Worm (Caenorhabditis elegans) whole organism, L3 larva: ENCODE data around the gene F55H2.7.
A peak's percentile ranks its signal among the peaks of the same experiment; 100 is the strongest.

Source experiments
- aly-2 ChIP-seq: fragments of 150-350 bp; optimal IDR thresholded peaks from 2 replicates; lab custom pipeline; 2014; ENCODE audit warnings: missing biosample characterization, missing genetic modification characterization
- ceh-82 ChIP-seq: fragments of 150-350 bp; optimal IDR thresholded peaks from 2 replicates; lab custom pipeline; 2014; ENCODE audit warnings: missing biosample characterization, missing genetic modification characterization
- egl-27 ChIP-seq: sonication (generic microtip); optimal IDR thresholded peaks from 4 replicates; lab custom pipeline; 2017; ENCODE audit warnings: missing biosample characterization, missing genetic modification reagents, missing genetic modification characterization
- hmg-11 ChIP-seq: sonication (generic microtip); optimal IDR thresholded peaks from 2 replicates; lab custom pipeline; 2016; ENCODE audit warnings: missing genetic modification characterization, missing compliant biosample characterization
- jun-1 ChIP-seq: fragments of 150-350 bp; optimal IDR thresholded peaks from 2 replicates; lab custom pipeline; 2014; ENCODE audit warnings: missing biosample characterization, missing genetic modification reagents, missing genetic modification characterization
- lin-39 ChIP-seq: fragments of 150-350 bp; optimal IDR thresholded peaks from 2 replicates; lab custom pipeline; 2018; ENCODE audit warnings: missing biosample characterization, missing genetic modification reagents, missing genetic modification characterization
- nhr-77 ChIP-seq: fragments of 150-350 bp; optimal IDR thresholded peaks from 2 replicates; lab custom pipeline; 2014; ENCODE audit warnings: missing biosample characterization, missing genetic modification characterization
- snpc-4 ChIP-seq: fragments of 150-350 bp; optimal IDR thresholded peaks from 2 replicates; lab custom pipeline; 2014; ENCODE audit warnings: missing biosample characterization, missing genetic modification characterization
- ztf-4 ChIP-seq: fragments of 150-350 bp; optimal IDR thresholded peaks from 2 replicates; lab custom pipeline; 2014; ENCODE audit warnings: missing biosample characterization, missing genetic modification characterization

DNA sequence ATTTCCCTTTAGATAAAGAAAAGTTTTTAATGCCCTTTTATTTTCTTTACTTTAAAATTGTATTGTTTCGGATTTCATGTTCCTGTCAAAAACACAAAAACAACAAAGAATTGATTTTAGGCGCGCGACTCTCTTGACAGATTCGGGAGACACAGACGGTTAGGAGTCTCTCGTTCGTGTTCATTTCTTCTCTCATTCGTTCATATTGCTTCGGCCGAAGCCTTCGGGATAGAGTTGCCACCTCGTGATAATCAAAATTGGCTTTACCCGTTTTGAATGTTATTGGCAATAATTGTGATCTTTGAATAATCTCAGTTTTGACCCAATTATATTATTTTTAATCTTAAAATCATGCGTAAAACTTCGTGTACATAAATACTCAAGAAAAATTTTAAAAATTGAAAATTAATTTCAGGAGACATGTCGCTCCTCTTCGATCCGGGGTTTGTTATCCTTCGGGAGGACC lies 5.0 kb downstream of the F55H2.7 start, which contains the start of gene F55H2.5:
- no peak for TF ChIP-seq ceh-82 (tag; lab: Kevin White, UChicago)
- no peak for TF ChIP-seq snpc-4
- no peak for TF ChIP-seq aly-2 (tag; lab: Kevin White, UChicago)
- TF ChIP-seq ztf-4 (tag; lab: Kevin White, UChicago): no peak
- no peak for TF ChIP-seq nhr-77
- peak; percentile 31 for TF ChIP-seq hmg-11
- no peak for TF ChIP-seq lin-39 (tag; lab: Kevin White, UChicago)
- no peak for TF ChIP-seq jun-1 (tag; lab: Kevin White, UChicago)
- no peak for TF ChIP-seq egl-27 (tag; lab: Kevin White, UChicago)
